Worm (Caenorhabditis elegans) whole organism, L3 larva: ENCODE results near the gene hmt-1.

Experiments used
- aly-2 ChIP-seq: fragments of 150-350 bp; optimal IDR thresholded peaks from 2 replicates; lab custom pipeline; 2014; ENCODE audit warnings: missing biosample characterization, missing genetic modification characterization
- ceh-28 ChIP-seq: fragments of 150-350 bp; optimal IDR thresholded peaks from 2 replicates; lab custom pipeline; 2014; ENCODE audit warnings: missing biosample characterization, missing genetic modification reagents, missing genetic modification characterization
- ceh-82 ChIP-seq: fragments of 150-350 bp; optimal IDR thresholded peaks from 2 replicates; lab custom pipeline; 2014; ENCODE audit warnings: missing biosample characterization, missing genetic modification characterization
- fkh-10 ChIP-seq: sonication (generic microtip); optimal IDR thresholded peaks from 2 replicates; lab custom pipeline; 2017; ENCODE audit warnings: missing biosample characterization, missing genetic modification reagents, missing genetic modification characterization
- lin-15B ChIP-seq: fragments of 150-350 bp; optimal IDR thresholded peaks from 2 replicates; lab custom pipeline; 2014; ENCODE audit warnings: missing biosample characterization, missing genetic modification characterization
- mdl-1 ChIP-seq: fragments of 150-350 bp; optimal IDR thresholded peaks from 2 replicates; lab custom pipeline; 2014; ENCODE audit warnings: missing biosample characterization, missing genetic modification characterization
- nhr-12 ChIP-seq: fragments of 150-350 bp; optimal IDR thresholded peaks from 2 replicates; lab custom pipeline; 2014; ENCODE audit warnings: missing biosample characterization, missing genetic modification characterization
- nhr-237 ChIP-seq: fragments of 150-350 bp; optimal IDR thresholded peaks from 2 replicates; lab custom pipeline; 2014; ENCODE audit warnings: missing biosample characterization, missing genetic modification characterization
- nhr-25 ChIP-seq: sonication (generic microtip); optimal IDR thresholded peaks from 2 replicates; lab custom pipeline; 2017; ENCODE audit warnings: missing biosample characterization, missing genetic modification characterization
- sea-2 ChIP-seq: fragments of 150-350 bp; sonication (generic microtip); optimal IDR thresholded peaks from 4 replicates; lab custom pipeline; 2014; ENCODE audit warnings: missing biosample characterization, missing genetic modification reagents, missing genetic modification characterization
- snpc-4 ChIP-seq: fragments of 150-350 bp; optimal IDR thresholded peaks from 2 replicates; lab custom pipeline; 2014; ENCODE audit warnings: missing biosample characterization, missing genetic modification characterization
- unc-39 ChIP-seq: sonication (generic microtip); optimal IDR thresholded peaks from 4 replicates; lab custom pipeline; 2017; ENCODE audit warnings: missing biosample characterization, missing genetic modification characterization
- unc-62 ChIP-seq: fragments of 150-350 bp; sonication (generic microtip); optimal IDR thresholded peaks from 4 replicates; lab custom pipeline; 2014; ENCODE audit warnings: missing biosample characterization, missing genetic modification reagents, missing genetic modification characterization
- ztf-11 ChIP-seq: fragments of 150-350 bp; optimal IDR thresholded peaks from 2 replicates; lab custom pipeline; 2014; ENCODE audit warnings: missing biosample characterization, missing genetic modification characterization

DNA sequence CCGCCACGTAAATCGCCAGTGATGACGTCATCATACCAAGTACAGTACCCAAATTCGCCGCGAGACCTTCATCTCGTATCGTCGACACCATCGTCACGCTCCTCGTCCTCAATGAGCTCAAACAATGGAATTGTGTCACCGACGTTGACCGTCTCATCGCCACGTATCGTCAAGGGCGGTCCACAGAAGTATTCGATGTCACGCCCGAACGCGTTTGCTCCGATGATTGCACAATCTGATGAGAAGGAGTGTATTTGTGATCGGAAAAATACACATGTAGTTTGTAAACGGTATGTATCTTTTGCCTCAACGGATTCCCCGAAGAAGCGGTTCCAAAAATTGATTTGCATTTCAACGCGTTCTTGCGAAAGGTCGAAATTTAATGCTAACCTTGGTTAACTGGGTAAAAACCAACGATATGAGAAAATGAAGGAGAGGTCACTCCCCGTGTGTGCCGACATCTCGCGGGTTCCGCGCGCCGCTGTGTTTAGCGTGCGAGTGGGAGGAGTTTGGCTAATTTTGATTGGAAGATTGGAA, 9.6 kb downstream of the hmt-1 start:
- TF ChIP-seq nhr-25 (tag; lab: Kevin White, UChicago) (peak; percentile 57), ceh-28 (tag; lab: Kevin White, UChicago) (no peak), unc-62 (GFP tag; lab: Kevin White, UChicago) (no peak), unc-39 (tag; lab: Kevin White, UChicago) (no peak), nhr-12 (tag; lab: Kevin White, UChicago) (no peak), fkh-10 (GFP tag; lab: Kevin White, UChicago) (no peak), aly-2 (tag; lab: Kevin White, UChicago) (no peak), snpc-4 (tag; lab: Kevin White, UChicago) (peak; percentile 98), ceh-82 (no peak), ztf-11 (no peak), nhr-237 (tag; lab: Kevin White, UChicago) (no peak), lin-15B (tag; lab: Kevin White, UChicago) (peak; percentile 39), mdl-1 (tag; lab: Kevin White, UChicago) (no peak), sea-2 (GFP tag; lab: Kevin White, UChicago) (no peak)
